Worm (Caenorhabditis elegans): Measurements from ENCODE around the gene B0024.11.

B0024.11 gene

ce11 chrV:10319434-10319833 lies at the start of gene B0024.11:
TSS of gene B0024.11 (minus strand) at chrV:10319534.
- no peak for TF ChIP-seq lin-35 (GFP tag; optimal IDR thresholded peaks at IDR 0.05)
- TF ChIP-seq efl-1 (optimal IDR thresholded peaks at IDR 0.05), result no peak
- TF ChIP-seq efl-1 (GFP tag; optimal IDR thresholded peaks at IDR 0.05 in 1 of 2), result peak in 1 of 2 experiments; percentile 70

- TF ChIP-seq efl-1 (optimal IDR thresholded peaks at IDR 0.05) (no peak), efl-1 (GFP tag; optimal IDR thresholded peaks at IDR 0.05 in 1 of 2) (peak in 1 of 2 experiments; percentile 75), hlh-17 (GFP tag; optimal IDR thresholded peaks at IDR 0.05; ENCODE audit: borderline replicate concordance) (no peak)
Measured at ce11 chrV:10368256-10368655, 48.9 kb upstream of the B0024.11 start, which contains the start of gene sri-20. TSS of gene sri-20 (plus strand) at chrV:10368556.

ce11 chrV:10363834-10364233 lies 44.5 kb upstream of the B0024.11 start:
- TF ChIP-seq jun-1 (tag; optimal IDR thresholded peaks at IDR 0.05) (no peak), lsy-2 (tag; optimal IDR thresholded peaks at IDR 0.05) (no peak), unc-30 (tag; optimal IDR thresholded peaks at IDR 0.05) (no peak), ama-1 (optimal IDR thresholded peaks at IDR 0.05) (no peak), dsc-1 (tag; optimal IDR thresholded peaks at IDR 0.05) (no peak), sox-4 (tag; optimal IDR thresholded peaks at IDR 0.05) (no peak), mef-2 (tag; optimal IDR thresholded peaks at IDR 0.05) (no peak), C16A3.4 (tag; optimal IDR thresholded peaks at IDR 0.05) (no peak), ceh-88 (GFP tag; IDR thresholded peaks at IDR 0.05) (no peak)

- TF ChIP-seq elt-3 (tag; optimal IDR thresholded peaks at IDR 0.05), result peak in 1 of 6 experiments; percentile 45
- no peak for TF ChIP-seq ceh-63 (GFP tag; optimal IDR thresholded peaks at IDR 0.05)
- no peak for TF ChIP-seq unc-98 (GFP tag; IDR thresholded peaks at IDR 0.05)
- peak; percentile 52 for TF ChIP-seq lin-13 (GFP tag; optimal IDR thresholded peaks at IDR 0.05)
- TF ChIP-seq fkh-8 (tag; optimal IDR thresholded peaks at IDR 0.05), result peak; percentile 71
- no peak for TF ChIP-seq ceh-90 (tag; optimal IDR thresholded peaks at IDR 0.05)
- no peak for TF ChIP-seq nhr-11 (tag; optimal IDR thresholded peaks at IDR 0.05)
- peak; percentile 43 for TF ChIP-seq elt-2 (tag; optimal IDR thresholded peaks at IDR 0.05)
- no peak for TF ChIP-seq nhr-237 (tag; optimal IDR thresholded peaks at IDR 0.05)
- peak; percentile 38 for TF ChIP-seq C16A3.4 (tag; optimal IDR thresholded peaks at IDR 0.05)
- no peak for TF ChIP-seq C04F5.9 (tag; optimal IDR thresholded peaks at IDR 0.05)
- peak; percentile 6 to 77 (median 18) for TF ChIP-seq ceh-82 (tag; optimal IDR thresholded peaks at IDR 0.05)
- peak; percentile 74 for TF ChIP-seq blmp-1 (tag; optimal IDR thresholded peaks at IDR 0.05)
- TF ChIP-seq jun-1 (tag; optimal IDR thresholded peaks at IDR 0.05), result no peak
- TF ChIP-seq nhr-76 (tag; optimal IDR thresholded peaks at IDR 0.05), result no peak
- peak; percentile 55 for TF ChIP-seq snpc-4 (tag; optimal IDR thresholded peaks at IDR 0.05)
- TF ChIP-seq rnt-1 (tag; optimal IDR thresholded peaks at IDR 0.05), result peak; percentile 68
- peak; percentile 88 to 95 for TF ChIP-seq lin-35 (GFP tag; optimal IDR thresholded peaks at IDR 0.05)
- TF ChIP-seq skn-1 (tag; optimal IDR thresholded peaks at IDR 0.05), result peak; percentile 77
- TF ChIP-seq fkh-10 (GFP tag; optimal IDR thresholded peaks at IDR 0.05), result peak; percentile 36
- TF ChIP-seq aly-2 (tag; optimal IDR thresholded peaks at IDR 0.05), result no peak
- TF ChIP-seq ces-1 (GFP tag; optimal IDR thresholded peaks at IDR 0.05), result no peak
- peak; percentile 67 for TF ChIP-seq isw-1 (GFP tag; IDR thresholded peaks at IDR 0.05)
- peak; percentile 39 for TF ChIP-seq nhr-77 (tag; optimal IDR thresholded peaks at IDR 0.05)
- TF ChIP-seq lsy-2 (tag; optimal IDR thresholded peaks at IDR 0.05), result peak; percentile 56 to 86
- TF ChIP-seq aha-1 (tag; optimal IDR thresholded peaks at IDR 0.05), result no peak
- peak; percentile 31 for TF ChIP-seq lir-3 (tag; optimal IDR thresholded peaks at IDR 0.05; ENCODE audit: poor library complexity)
- peak in 1 of 2 experiments; percentile 82 for TF ChIP-seq mdl-1 (tag; optimal IDR thresholded peaks at IDR 0.05)
- TF ChIP-seq nhr-19 (GFP tag; conservative IDR thresholded peaks at IDR 0.05), result peak; percentile 58
- peak; percentile 11 for TF ChIP-seq pax-3 (tag; optimal IDR thresholded peaks at IDR 0.05)
- TF ChIP-seq dpl-1 (GFP tag; optimal IDR thresholded peaks at IDR 0.05), result peak; percentile 80 to 89 (median 83)
- TF ChIP-seq swsn-7 (tag; optimal IDR thresholded peaks at IDR 0.05), result peak; percentile 61
- peak; percentile 14 for TF ChIP-seq hpl-2 (GFP tag; optimal IDR thresholded peaks at IDR 0.05)
- peak; percentile 82 for TF ChIP-seq nhr-71 (tag; optimal IDR thresholded peaks at IDR 0.05)
- TF ChIP-seq snu-23 (GFP tag; optimal IDR thresholded peaks at IDR 0.05), result peak; percentile 72
- peak; percentile 73 for TF ChIP-seq nhr-20 (tag; optimal IDR thresholded peaks at IDR 0.05)
- peak; percentile 42 for TF ChIP-seq nhr-85 (tag)
- TF ChIP-seq nhr-47 (tag; optimal IDR thresholded peaks at IDR 0.05), result peak; percentile 73
Measured at ce11 chrV:10361830-10362397, 42.6 kb upstream of the B0024.11 start, which contains the start of gene cash-1. TSS of gene cash-1 (plus strand) at chrV:10362261.

Data from whole organism, L1 larva.